Fruit fly (Drosophila melanogaster) whole organism, embryonic: ENCODE results near the gene wisp.

Experiments
- Aef1 ChIP-seq: fragments of 200-800 bp; sonication (Bioruptor generic); IDR thresholded peaks from 3 replicates; pipeline ENCODE4 v1.3.6; 2022; ENCODE audit warnings: missing biosample characterization, missing genetic modification characterization
- Bteb2 ChIP-seq: fragments of 200-800 bp; sonication (Bioruptor generic); optimal IDR thresholded peaks from 2 replicates; lab custom pipeline; 2016; ENCODE audit warnings: missing biosample characterization, missing genetic modification characterization
- C15 ChIP-seq: fragments of 200-800 bp; sonication (Bioruptor generic); IDR thresholded peaks from 3 replicates; pipeline ENCODE4 v1.3.6; 2022; ENCODE audit warnings: missing biosample characterization, missing genetic modification characterization
- CG1024 ChIP-seq: fragments of 200-800 bp; sonication (Bioruptor generic); IDR thresholded peaks from 2 replicates; pipeline ENCODE4 v1.3.6; 2022; ENCODE audit warnings: missing biosample characterization, missing genetic modification characterization
- CG10959 ChIP-seq: fragments of 200-800 bp; sonication (Bioruptor generic); IDR thresholded peaks from 2 replicates; pipeline ENCODE4 v1.3.6; 2022; ENCODE audit warnings: missing biosample characterization, missing genetic modification characterization
- CG1233 ChIP-seq: fragments of 200-800 bp; sonication (Bioruptor generic); optimal IDR thresholded peaks from 4 replicates; lab custom pipeline; 2018; ENCODE audit warnings: missing biosample characterization, mild to moderate bottlenecking, missing genetic modification characterization
- CG12659 ChIP-seq: fragments of 200-800 bp; sonication (Bioruptor generic); optimal IDR thresholded peaks from 3 replicates; lab custom pipeline; 2017; ENCODE audit warnings: mild to moderate bottlenecking, missing biosample characterization, missing genetic modification reagents, missing genetic modification characterization
- CG13775 ChIP-seq: fragments of 200-800 bp; sonication (Bioruptor generic); optimal IDR thresholded peaks from 3 replicates; lab custom pipeline; 2017; ENCODE audit warnings: missing biosample characterization, mild to moderate bottlenecking, missing genetic modification characterization
- CG14860 ChIP-seq: fragments of 200-800 bp; sonication (Bioruptor generic); IDR thresholded peaks from 3 replicates; pipeline ENCODE4 v1.3.6; 2022; ENCODE audit warnings: missing biosample characterization, missing genetic modification characterization; ENCODE audit not compliant: partially characterized antibody
- CG16779 ChIP-seq: fragments of 200-800 bp; sonication (Bioruptor generic); IDR thresholded peaks from 2 replicates; pipeline ENCODE4 v1.3.6; 2022; ENCODE audit warnings: missing biosample characterization, missing genetic modification characterization
- CG16863 ChIP-seq: fragments of 200-800 bp; sonication (Bioruptor generic); optimal IDR thresholded peaks from 3 replicates; lab custom pipeline; 2016; ENCODE audit warnings: missing biosample characterization, missing genetic modification characterization
- CG31365 ChIP-seq: fragments of 200-800 bp; sonication (Bioruptor generic); optimal IDR thresholded peaks from 2 replicates; lab custom pipeline; 2018; ENCODE audit warnings: missing biosample characterization, mild to moderate bottlenecking, missing genetic modification characterization
- CG31441 ChIP-seq: fragments of 200-800 bp; sonication (Bioruptor generic); IDR thresholded peaks from 2 replicates; pipeline ENCODE4 v1.3.6; 2022; ENCODE audit warnings: missing biosample characterization, missing genetic modification characterization
- CG4282 ChIP-seq: fragments of 200-800 bp; sonication (Bioruptor generic); optimal IDR thresholded peaks from 2 replicates; lab custom pipeline; 2016; ENCODE audit warnings: missing biosample characterization, missing genetic modification characterization
- CG43689 ChIP-seq: fragments of 200-800 bp; sonication (Bioruptor generic); IDR thresholded peaks from 2 replicates; pipeline ENCODE4 v1.3.6; 2022; ENCODE audit warnings: missing biosample characterization, missing genetic modification characterization
- CG6791 ChIP-seq: fragments of 200-800 bp; sonication (Bioruptor generic); IDR thresholded peaks from 3 replicates; pipeline ENCODE4 v1.3.6; 2022; ENCODE audit warnings: missing biosample characterization, missing genetic modification characterization; ENCODE audit not compliant: partially characterized antibody
- CG7928 ChIP-seq: fragments of 200-800 bp; sonication (Bioruptor generic); optimal IDR thresholded peaks from 2 replicates; lab custom pipeline; 2017; ENCODE audit warnings: missing biosample characterization, mild to moderate bottlenecking, missing genetic modification characterization
- CG7963 ChIP-seq: fragments of 200-800 bp; sonication (Bioruptor generic); IDR thresholded peaks from 3 replicates; pipeline ENCODE4 v1.3.6; 2022; ENCODE audit warnings: missing biosample characterization, missing genetic modification characterization; ENCODE audit not compliant: partially characterized antibody
- CG8281 ChIP-seq: fragments of 200-800 bp; sonication (Bioruptor generic); optimal IDR thresholded peaks from 2 replicates; lab custom pipeline; 2018; ENCODE audit warnings: missing biosample characterization, mild to moderate bottlenecking, missing genetic modification characterization, moderate library complexity
- CG8290 ChIP-seq, 3 experiments: fragments of 200-800 bp; sonication (Bioruptor generic); optimal IDR thresholded peaks; 2 replicates each; lab custom pipeline; 2016 to 2019; ENCODE audit warnings: missing biosample characterization in 3 of 3, missing genetic modification characterization in 3 of 3, mild to moderate bottlenecking in 2 of 3, moderate library complexity in 1 of 3
- CG8359 ChIP-seq: fragments of 200-800 bp; sonication (Bioruptor generic); optimal IDR thresholded peaks from 2 replicates; lab custom pipeline; 2017; ENCODE audit warnings: missing biosample characterization, mild to moderate bottlenecking, missing genetic modification characterization, borderline replicate concordance
- CG9932 ChIP-seq: fragments of 200-800 bp; sonication (Bioruptor generic); IDR thresholded peaks from 2 replicates; pipeline ENCODE4 v1.3.6; 2022; ENCODE audit warnings: missing biosample characterization, missing genetic modification characterization
- E2f2 ChIP-seq: fragments of 200-800 bp; sonication (Bioruptor generic); IDR thresholded peaks from 2 replicates; pipeline ENCODE4 v1.3.6; 2022; ENCODE audit warnings: missing biosample characterization, missing genetic modification characterization
- Hr51 ChIP-seq, 2 experiments: fragments of 200-800 bp; sonication (Bioruptor generic); optimal IDR thresholded peaks; 2 replicates in 1 of 2; 3 replicates in 1 of 2; lab custom pipeline; 2016 to 2018; ENCODE audit warnings: missing biosample characterization in 2 of 2, missing genetic modification characterization in 2 of 2, mild to moderate bottlenecking in 1 of 2, moderate library complexity in 1 of 2
- Lhr ChIP-seq: fragments of 200-800 bp; sonication (Bioruptor generic); optimal IDR thresholded peaks from 3 replicates; lab custom pipeline; 2017; ENCODE audit warnings: mild to moderate bottlenecking, missing biosample characterization, missing genetic modification reagents, missing genetic modification characterization
- MBD-R2 ChIP-seq: fragments of 200-800 bp; sonication (Bioruptor generic); IDR thresholded peaks from 2 replicates; pipeline ENCODE4 v1.3.6; 2022; ENCODE audit warnings: missing biosample characterization, missing genetic modification characterization
- MTF-1 ChIP-seq: fragments of 200-800 bp; sonication (Bioruptor generic); optimal IDR thresholded peaks from 2 replicates; lab custom pipeline; 2018; ENCODE audit warnings: missing biosample characterization, mild to moderate bottlenecking, missing genetic modification characterization, borderline replicate concordance
- NC2β ChIP-seq: fragments of 200-800 bp; sonication (Bioruptor generic); optimal IDR thresholded peaks from 2 replicates; lab custom pipeline; 2016; ENCODE audit warnings: missing biosample characterization, missing genetic modification characterization
- Scr ChIP-seq: fragments of 200-800 bp; sonication (Bioruptor generic); IDR thresholded peaks from 2 replicates; pipeline ENCODE4 v1.3.6; 2022; ENCODE audit warnings: missing biosample characterization, missing genetic modification characterization; ENCODE audit not compliant: partially characterized antibody
- Sin3A ChIP-seq: fragments of >200 bp; optimal IDR thresholded peaks from 2 replicates; lab custom pipeline; 2018
- TFAM ChIP-seq: fragments of 200-800 bp; sonication (Bioruptor generic); optimal IDR thresholded peaks from 2 replicates; lab custom pipeline; 2017; ENCODE audit warnings: missing biosample characterization, missing genetic modification characterization, inconsistent platforms
- ab ChIP-seq: fragments of 200-800 bp; sonication (Bioruptor generic); optimal IDR thresholded peaks from 2 replicates; lab custom pipeline; 2016; ENCODE audit warnings: missing biosample characterization, missing genetic modification characterization
- bigmax ChIP-seq: fragments of 200-800 bp; sonication (Bioruptor generic); optimal IDR thresholded peaks from 2 replicates; lab custom pipeline; 2018; ENCODE audit warnings: missing biosample characterization, mild to moderate bottlenecking, missing genetic modification characterization
- chinmo ChIP-seq: fragments of 200-800 bp; sonication (Bioruptor generic); IDR thresholded peaks from 4 replicates; pipeline ENCODE4 v1.3.6; 2022; ENCODE audit warnings: missing biosample characterization, missing genetic modification characterization; ENCODE audit not compliant: partially characterized antibody
- dan ChIP-seq: fragments of 200-800 bp; sonication (Bioruptor generic); IDR thresholded peaks from 2 replicates; pipeline ENCODE4 v1.3.6; 2022; ENCODE audit warnings: missing biosample characterization, missing genetic modification characterization
- fd3F ChIP-seq: fragments of 200-800 bp; sonication (Bioruptor generic); optimal IDR thresholded peaks from 2 replicates; lab custom pipeline; 2018; ENCODE audit warnings: missing biosample characterization, mild to moderate bottlenecking, missing genetic modification characterization, moderate library complexity
- grau ChIP-seq: fragments of 200-800 bp; optimal IDR thresholded peaks from 3 replicates; lab custom pipeline; 2019; ENCODE audit warnings: missing biosample characterization, mild to moderate bottlenecking, missing genetic modification characterization, moderate library complexity
- inv ChIP-seq: fragments of 200-800 bp; sonication (Bioruptor generic); IDR thresholded peaks from 2 replicates; pipeline ENCODE4 v1.3.6; 2022; ENCODE audit warnings: missing biosample characterization, missing genetic modification characterization; ENCODE audit not compliant: partially characterized antibody
- jing ChIP-seq: fragments of 200-800 bp; sonication (Bioruptor generic); optimal IDR thresholded peaks from 2 replicates; lab custom pipeline; 2018; ENCODE audit warnings: missing biosample characterization, mild to moderate bottlenecking, missing genetic modification characterization
- mirr ChIP-seq: fragments of 200-800 bp; sonication (Bioruptor generic); optimal IDR thresholded peaks from 3 replicates; lab custom pipeline; 2018; ENCODE audit warnings: missing biosample characterization, mild to moderate bottlenecking, missing genetic modification characterization
- org-1 ChIP-seq: fragments of 200-800 bp; sonication (Bioruptor generic); optimal IDR thresholded peaks from 2 replicates; lab custom pipeline; 2017; ENCODE audit warnings: missing biosample characterization, missing genetic modification characterization
- phol ChIP-seq: fragments of 200-800 bp; sonication (Bioruptor generic); optimal IDR thresholded peaks from 3 replicates; lab custom pipeline; 2018; ENCODE audit warnings: missing biosample characterization, mild to moderate bottlenecking, missing genetic modification characterization, moderate library complexity
- seq ChIP-seq: fragments of 200-800 bp; sonication (Bioruptor generic); IDR thresholded peaks from 2 replicates; pipeline ENCODE4 v1.3.6; 2022; ENCODE audit warnings: missing biosample characterization, missing genetic modification characterization
- sna ChIP-seq: fragments of 200-800 bp; sonication (Bioruptor generic); IDR thresholded peaks from 2 replicates; pipeline ENCODE4 v1.3.6; 2022; ENCODE audit warnings: missing biosample characterization, missing genetic modification characterization; ENCODE audit not compliant: partially characterized antibody
- so ChIP-seq: fragments of 200-800 bp; sonication (Bioruptor generic); IDR thresholded peaks from 3 replicates; pipeline ENCODE4 v1.3.6; 2022; ENCODE audit warnings: missing biosample characterization, missing genetic modification characterization
- stc ChIP-seq: fragments of 200-800 bp; sonication (Bioruptor generic); IDR thresholded peaks from 2 replicates; pipeline ENCODE4 v1.3.6; 2022; ENCODE audit warnings: missing biosample characterization, missing genetic modification characterization
- tgo ChIP-seq: fragments of 200-800 bp; sonication (Bioruptor generic); IDR thresholded peaks from 3 replicates; pipeline ENCODE4 v1.3.6; 2022; ENCODE audit warnings: missing biosample characterization, missing genetic modification characterization
- trem ChIP-seq: fragments of 200-800 bp; optimal IDR thresholded peaks from 3 replicates; lab custom pipeline; 2019; ENCODE audit warnings: missing biosample characterization, mild to moderate bottlenecking, missing genetic modification characterization, moderate library complexity
- wdn ChIP-seq: fragments of 200-800 bp; sonication (Bioruptor generic); IDR thresholded peaks from 2 replicates; pipeline ENCODE4 v1.3.6; 2022; ENCODE audit warnings: missing biosample characterization, missing genetic modification characterization
- zen2 ChIP-seq: fragments of 200-800 bp; sonication (Bioruptor generic); IDR thresholded peaks from 3 replicates; pipeline ENCODE4 v1.3.6; 2022; ENCODE audit warnings: missing biosample characterization, missing genetic modification characterization; ENCODE audit not compliant: partially characterized antibody
- zfh2 ChIP-seq: fragments of 200-800 bp; sonication (Bioruptor generic); optimal IDR thresholded peaks from 2 replicates; lab custom pipeline; 2016; ENCODE audit warnings: missing biosample characterization, missing genetic modification characterization

Gene wisp

dm6 chrX:11905144-11905543 lies 11.4 kb downstream of the wisp start, which contains the start of gene Upf1 (continued):
- TF ChIP-seq CG12659 (GFP tag; lab: Kevin White, UChicago) (peak; percentile 30), sna (GFP tag; lab: Robert Waterston, UW) (peak; percentile 82), CG9932 (GFP tag; lab: Robert Waterston, UW) (peak; percentile 73), CG31365 (tag; lab: Kevin White, UChicago) (no peak), MBD-R2 (GFP tag; lab: Robert Waterston, UW) (peak; percentile 78), CG1024 (GFP tag; lab: Robert Waterston, UW) (no peak), tgo (GFP tag; lab: Robert Waterston, UW) (no peak), bigmax (GFP tag; lab: Kevin White, UChicago) (no peak), CG16779 (no peak), trem (peak; percentile 27), zen2 (GFP tag; lab: Robert Waterston, UW) (peak; percentile 72), NC2β (GFP tag; lab: Kevin White, UChicago) (no peak), CG31441 (no peak), Aef1 (GFP tag; lab: Robert Waterston, UW) (no peak), inv (peak; percentile 92), TFAM (GFP tag; lab: Kevin White, UChicago) (no peak), CG6791 (GFP tag; lab: Robert Waterston, UW) (peak; percentile 95), CG8290 (GFP tag; optimal IDR thresholded peaks at IDR 0.05; lab: Kevin White, UChicago) (peak; percentile 30), CG8290 (tag; optimal IDR thresholded peaks at IDR 0.05; lab: Kevin White, UChicago) (no peak), CG4282 (no peak), Lhr (GFP tag; lab: Kevin White, UChicago) (no peak), CG16863 (GFP tag; lab: Kevin White, UChicago) (no peak), Bteb2 (no peak), jing (no peak), fd3F (GFP tag; lab: Kevin White, UChicago) (no peak), zfh2 (GFP tag; lab: Kevin White, UChicago) (no peak), CG43689 (GFP tag; lab: Robert Waterston, UW) (no peak), wdn (GFP tag; lab: Robert Waterston, UW) (no peak), so (GFP tag; lab: Robert Waterston, UW) (no peak), CG10959 (GFP tag; lab: Robert Waterston, UW) (no peak), CG7928 (GFP tag; lab: Kevin White, UChicago) (no peak), stc (GFP tag; lab: Robert Waterston, UW) (no peak), org-1 (GFP tag; lab: Kevin White, UChicago) (no peak), CG1233 (GFP tag; lab: Kevin White, UChicago) (no peak), chinmo (GFP tag; lab: Robert Waterston, UW) (peak; percentile 91; the same call in 3 of the 4 replicates), grau (no peak), seq (GFP tag; lab: Robert Waterston, UW) (no peak), Scr (GFP tag; lab: Robert Waterston, UW) (peak; percentile 90), phol (tag; lab: Kevin White, UChicago) (peak; percentile 17), CG13775 (no peak), MTF-1 (no peak), E2f2 (GFP tag; lab: Robert Waterston, UW) (no peak; the same call in 1 of the 2 replicates), CG7963 (GFP tag; lab: Robert Waterston, UW) (peak; percentile 83), Hr51 (GFP tag; optimal IDR thresholded peaks at IDR 0.05; lab: Kevin White, UChicago) (no peak), dan (GFP tag; lab: Robert Waterston, UW) (no peak), Sin3A (lab: Kevin White, UChicago) (peak; percentile 12), C15 (GFP tag; lab: Robert Waterston, UW) (no peak), ab (GFP tag; lab: Kevin White, UChicago) (no peak), mirr (GFP tag; lab: Kevin White, UChicago) (no peak), CG8281 (tag; lab: Kevin White, UChicago) (no peak), CG14860 (GFP tag; lab: Robert Waterston, UW) (peak; percentile 90), CG8359 (GFP tag; lab: Kevin White, UChicago) (no peak)
